Worm (Caenorhabditis elegans): ENCODE results near the gene fbxb-25.

DNA sequence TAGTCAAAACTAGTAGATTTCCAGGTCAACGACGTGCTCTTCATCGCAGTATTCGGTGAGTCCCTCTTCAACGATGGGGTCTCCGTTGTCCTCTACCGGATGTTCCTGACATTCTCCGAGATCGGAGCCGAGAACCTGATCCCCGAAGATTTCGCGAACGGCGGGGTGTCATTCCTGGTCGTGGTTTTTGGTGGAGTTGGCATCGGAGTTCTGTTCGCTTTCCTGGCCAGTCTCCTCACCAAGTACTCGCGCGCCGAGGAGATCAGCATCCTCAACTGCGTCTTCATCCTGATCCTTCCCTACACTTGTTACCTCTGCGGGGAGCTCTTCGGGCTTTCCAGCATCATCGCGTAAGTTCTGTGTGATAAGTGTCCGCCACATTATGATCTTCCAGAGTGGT is 11.2 kb upstream of the fbxb-25 start:
- no peak for TF ChIP-seq fos-1 (tag; optimal IDR thresholded peaks at IDR 0.05)
- no peak for TF ChIP-seq nfya-1 (tag; optimal IDR thresholded peaks at IDR 0.05; ENCODE audit: insufficient read depth)
- TF ChIP-seq ztf-4 (tag; optimal IDR thresholded peaks at IDR 0.05) = no peak
- TF ChIP-seq zag-1 (tag; optimal IDR thresholded peaks at IDR 0.05) = no peak
- TF ChIP-seq ceh-9 (tag; optimal IDR thresholded peaks at IDR 0.05) = no peak
- TF ChIP-seq ama-1 (optimal IDR thresholded peaks at IDR 0.05) = no peak
- no peak for TF ChIP-seq unc-62 (GFP tag; optimal IDR thresholded peaks at IDR 0.05)
- no peak for TF ChIP-seq lin-39 (tag; optimal IDR thresholded peaks at IDR 0.05)
- TF ChIP-seq nhr-237 (tag; optimal IDR thresholded peaks at IDR 0.05) = no peak
- no peak for TF ChIP-seq egl-5 (tag; optimal IDR thresholded peaks at IDR 0.05)
- no peak for TF ChIP-seq pha-4 (tag; optimal IDR thresholded peaks at IDR 0.05)
- no peak for TF ChIP-seq unc-39 (tag; optimal IDR thresholded peaks at IDR 0.05)

Measured in whole organism, L3 larva.